Worm (Caenorhabditis elegans) whole organism, L1 larva: ENCODE data around the gene nas-21.
A peak's percentile ranks its signal among the peaks of the same experiment; 100 is the strongest.

ENCODE experiments used
- C16A3.4 ChIP-seq: fragments of 150-350 bp; optimal IDR thresholded peaks from 2 replicates; lab custom pipeline; 2014; ENCODE audit warnings: missing biosample characterization, missing genetic modification characterization
- F16B12.6 ChIP-seq: fragments of 150-350 bp; optimal IDR thresholded peaks from 2 replicates; lab custom pipeline; 2014; ENCODE audit warnings: missing biosample characterization, missing genetic modification characterization
- blmp-1 ChIP-seq: fragments of 150-350 bp; optimal IDR thresholded peaks from 2 replicates; lab custom pipeline; 2014; ENCODE audit warnings: missing biosample characterization, missing genetic modification characterization
- ceh-8 ChIP-seq: fragments of 200-800 bp; sonication (Bioruptor generic); optimal IDR thresholded peaks from 2 replicates; lab custom pipeline; 2018; ENCODE audit warnings: mild to moderate bottlenecking, missing genetic modification characterization, moderate library complexity, missing compliant biosample characterization
- ceh-82 ChIP-seq, 3 experiments: fragments of 150-350 bp in 1 of 3; sonication (generic microtip) in 2 of 3; optimal IDR thresholded peaks; 2 replicates each; lab custom pipeline; 2014 to 2017; ENCODE audit warnings: missing biosample characterization in 3 of 3, missing genetic modification characterization in 3 of 3
- ceh-88 ChIP-seq: fragments of 200-800 bp; sonication (Bioruptor generic); IDR thresholded peaks from 2 replicates; pipeline ENCODE4 v1.3.6; 2022; ENCODE audit warnings: missing genetic modification characterization, missing compliant biosample characterization
- ceh-90 ChIP-seq: sonication (generic microtip); optimal IDR thresholded peaks from 2 replicates; lab custom pipeline; 2016; ENCODE audit warnings: missing genetic modification characterization, missing compliant biosample characterization
- dpl-1 ChIP-seq, 3 experiments: fragments of 150-350 bp in 2 of 3; sonication (generic microtip) in 1 of 3; optimal IDR thresholded peaks; 2 replicates each; lab custom pipeline; 2014 to 2017; ENCODE audit warnings: missing biosample characterization in 3 of 3, missing genetic modification characterization in 3 of 3, missing genetic modification reagents in 3 of 3
- dsc-1 ChIP-seq: sonication (generic microtip); optimal IDR thresholded peaks from 2 replicates; lab custom pipeline; 2016; ENCODE audit warnings: mild to moderate bottlenecking, missing genetic modification characterization, missing compliant biosample characterization
- efl-1 ChIP-seq, 4 experiments: fragments of 150-350 bp; optimal IDR thresholded peaks in 3 of 4; peaks in 1 of 4; 1 replicate in 1 of 4; 2 replicates in 3 of 4; lab custom pipeline; 2014; ENCODE audit warnings: missing biosample characterization in 2 of 4, missing genetic modification characterization in 2 of 4, missing genetic modification reagents in 2 of 4
- egl-13 ChIP-seq: sonication (generic microtip); optimal IDR thresholded peaks from 2 replicates; lab custom pipeline; 2016; ENCODE audit warnings: missing genotype, missing genetic modification reagents, missing genetic modification characterization, missing compliant biosample characterization
- elt-2 ChIP-seq: sonication (generic microtip); optimal IDR thresholded peaks from 2 replicates; lab custom pipeline; 2016; ENCODE audit warnings: missing genetic modification characterization, mild to moderate bottlenecking, inconsistent platforms, missing compliant biosample characterization, missing genetic modification reagents
- fkh-10 ChIP-seq: sonication (generic microtip); optimal IDR thresholded peaks from 2 replicates; lab custom pipeline; 2017; ENCODE audit warnings: missing biosample characterization, missing genetic modification reagents, missing genetic modification characterization
- fkh-4 ChIP-seq: sonication (generic microtip); optimal IDR thresholded peaks from 2 replicates; lab custom pipeline; 2016; ENCODE audit warnings: missing compliant biosample characterization, missing genetic modification characterization, borderline replicate concordance
- fkh-8 ChIP-seq: sonication (generic microtip); optimal IDR thresholded peaks from 2 replicates; lab custom pipeline; 2016; ENCODE audit warnings: mild to moderate bottlenecking, missing genetic modification characterization, missing compliant biosample characterization
- grh-1 ChIP-seq: fragments of 200-800 bp; sonication (Bioruptor generic); IDR thresholded peaks from 2 replicates; pipeline ENCODE4 v1.3.6; 2022; ENCODE audit warnings: missing genetic modification reagents, missing genetic modification characterization, missing compliant biosample characterization
- isw-1 ChIP-seq: fragments of 200-800 bp; sonication (Bioruptor generic); IDR thresholded peaks from 2 replicates; pipeline ENCODE4 v1.3.6; 2022; ENCODE audit warnings: missing genetic modification characterization, missing compliant biosample characterization
- jun-1 ChIP-seq: fragments of 150-350 bp; optimal IDR thresholded peaks from 2 replicates; lab custom pipeline; 2014; ENCODE audit warnings: missing biosample characterization, missing genetic modification reagents, missing genetic modification characterization
- lin-14 ChIP-seq: fragments of 200-800 bp; sonication (Bioruptor generic); optimal IDR thresholded peaks from 2 replicates; lab custom pipeline; 2018; ENCODE audit warnings: mild to moderate bottlenecking, missing genetic modification characterization, moderate library complexity, missing compliant biosample characterization
- lin-35 ChIP-seq, 2 experiments: fragments of 150-350 bp; optimal IDR thresholded peaks; 2 replicates each; lab custom pipeline; 2014; ENCODE audit warnings: missing biosample characterization in 2 of 2, missing genetic modification characterization in 2 of 2, missing genetic modification reagents in 2 of 2
- lin-39 ChIP-seq: fragments of 150-350 bp; optimal IDR thresholded peaks from 2 replicates; lab custom pipeline; 2014; ENCODE audit warnings: missing biosample characterization, missing genetic modification reagents, missing genetic modification characterization
- lir-3 ChIP-seq: sonication (generic microtip); optimal IDR thresholded peaks from 2 replicates; lab custom pipeline; 2016; ENCODE audit warnings: mild to moderate bottlenecking, missing genetic modification characterization, moderate library complexity, missing compliant biosample characterization; ENCODE audit not compliant: poor library complexity
- lsy-2 ChIP-seq, 2 experiments: fragments of 150-350 bp; optimal IDR thresholded peaks; 2 replicates each; lab custom pipeline; 2014; ENCODE audit warnings: missing biosample characterization in 2 of 2, missing genetic modification characterization in 2 of 2
- mdl-1 ChIP-seq, 2 experiments: fragments of 150-350 bp; optimal IDR thresholded peaks; 2 replicates each; lab custom pipeline; 2014 to 2017; ENCODE audit warnings: missing biosample characterization in 2 of 2, missing genetic modification characterization in 2 of 2, inconsistent platforms in 1 of 2
- mep-1 ChIP-seq: fragments of 150-350 bp; optimal IDR thresholded peaks from 2 replicates; lab custom pipeline; 2014; ENCODE audit warnings: missing biosample characterization, missing genetic modification characterization
- nhr-11 ChIP-seq: fragments of 150-350 bp; optimal IDR thresholded peaks from 2 replicates; lab custom pipeline; 2014; ENCODE audit warnings: missing biosample characterization, missing genetic modification characterization
- nhr-19 ChIP-seq: fragments of 200-800 bp; sonication (Bioruptor generic); conservative IDR thresholded peaks from 2 replicates; pipeline ENCODE4 v1.3.6; 2022; ENCODE audit warnings: missing genetic modification characterization, missing compliant biosample characterization
- nhr-20 ChIP-seq: sonication (generic microtip); optimal IDR thresholded peaks from 2 replicates; lab custom pipeline; 2016; ENCODE audit warnings: mild to moderate bottlenecking, missing genetic modification characterization, missing compliant biosample characterization
- nhr-47 ChIP-seq: sonication (generic microtip); optimal IDR thresholded peaks from 2 replicates; lab custom pipeline; 2016; ENCODE audit warnings: mild to moderate bottlenecking, missing genetic modification characterization, moderate library complexity, missing compliant biosample characterization
- nhr-71 ChIP-seq: sonication (generic microtip); optimal IDR thresholded peaks from 2 replicates; lab custom pipeline; 2016; ENCODE audit warnings: mild to moderate bottlenecking, missing genetic modification characterization, moderate library complexity, missing compliant biosample characterization
- nhr-76 ChIP-seq: sonication (generic microtip); optimal IDR thresholded peaks from 2 replicates; lab custom pipeline; 2017; ENCODE audit warnings: missing biosample characterization, missing genetic modification characterization
- nhr-77 ChIP-seq: fragments of 150-350 bp; optimal IDR thresholded peaks from 2 replicates; lab custom pipeline; 2014; ENCODE audit warnings: missing biosample characterization, missing genetic modification characterization
- nhr-85 ChIP-seq: sonication (generic microtip); peaks from one replicate; lab custom pipeline; 2016; ENCODE audit warnings: missing genetic modification characterization, inconsistent platforms, missing compliant biosample characterization
- nhr-90 ChIP-seq: sonication (generic microtip); optimal IDR thresholded peaks from 2 replicates; lab custom pipeline; 2016; ENCODE audit warnings: mild to moderate bottlenecking, missing genetic modification characterization, missing compliant biosample characterization; ENCODE audit not compliant: poor library complexity
- pax-3 ChIP-seq: fragments of 200-800 bp; sonication (Bioruptor generic); optimal IDR thresholded peaks from 2 replicates; lab custom pipeline; 2018; ENCODE audit warnings: mild to moderate bottlenecking, missing genetic modification characterization, moderate library complexity, missing compliant biosample characterization
- pqm-1 ChIP-seq: sonication (generic microtip); optimal IDR thresholded peaks from 3 replicates; lab custom pipeline; 2017; ENCODE audit warnings: missing biosample characterization, missing genetic modification characterization
- rnt-1 ChIP-seq: sonication (generic microtip); optimal IDR thresholded peaks from 2 replicates; lab custom pipeline; 2016; ENCODE audit warnings: mild to moderate bottlenecking, missing genetic modification characterization, moderate library complexity, missing compliant biosample characterization
- skn-1 ChIP-seq: fragments of 150-350 bp; optimal IDR thresholded peaks from 2 replicates; lab custom pipeline; 2014; ENCODE audit warnings: missing biosample characterization, missing genetic modification characterization
- snpc-4 ChIP-seq: fragments of 150-350 bp; optimal IDR thresholded peaks from 2 replicates; lab custom pipeline; 2014; ENCODE audit warnings: missing biosample characterization, missing genetic modification characterization
- snu-23 ChIP-seq: sonication (generic microtip); optimal IDR thresholded peaks from 2 replicates; lab custom pipeline; 2016; ENCODE audit warnings: missing genetic modification characterization, missing compliant biosample characterization
- sox-4 ChIP-seq: sonication (generic microtip); optimal IDR thresholded peaks from 2 replicates; lab custom pipeline; 2016; ENCODE audit warnings: missing genetic modification characterization, missing compliant biosample characterization
- swsn-7 ChIP-seq: sonication (generic microtip); optimal IDR thresholded peaks from 2 replicates; lab custom pipeline; 2016; ENCODE audit warnings: missing genetic modification characterization, missing compliant biosample characterization
- tbx-2 ChIP-seq: sonication (generic microtip); optimal IDR thresholded peaks from 2 replicates; lab custom pipeline; 2016; ENCODE audit warnings: missing genetic modification characterization, missing compliant biosample characterization
- tlp-1 ChIP-seq: fragments of 150-350 bp; optimal IDR thresholded peaks from 2 replicates; lab custom pipeline; 2014; ENCODE audit warnings: missing biosample characterization, missing genetic modification characterization
- unc-130 ChIP-seq: fragments of 150-350 bp; optimal IDR thresholded peaks from 2 replicates; lab custom pipeline; 2017; ENCODE audit warnings: missing biosample characterization, missing genetic modification characterization, inconsistent platforms
- unc-62 ChIP-seq: fragments of 150-350 bp; optimal IDR thresholded peaks from 2 replicates; lab custom pipeline; 2014; ENCODE audit warnings: missing biosample characterization, missing genetic modification reagents, missing genetic modification characterization
- unc-86 ChIP-seq: sonication (generic microtip); optimal IDR thresholded peaks from 2 replicates; lab custom pipeline; 2016; ENCODE audit warnings: missing genetic modification characterization, missing compliant biosample characterization
- xbp-1 ChIP-seq: sonication (generic microtip); optimal IDR thresholded peaks from 2 replicates; lab custom pipeline; 2016; ENCODE audit warnings: missing genetic modification characterization, missing compliant biosample characterization
- ztf-11 ChIP-seq, 2 experiments: sonication (generic microtip); optimal IDR thresholded peaks; 2 replicates each; lab custom pipeline; 2016 to 2017; ENCODE audit warnings: missing genetic modification characterization in 2 of 2, missing biosample characterization in 1 of 2, missing compliant biosample characterization in 1 of 2

nas-21 gene

ce11 chrV:11504853-11505397, 32.6 kb downstream of the nas-21 start, which contains the start of the genes C55A6.1 and C55A6.10:
C55A6.1 (minus strand) TSS chrV:11504968.
C55A6.10 (plus strand) TSS chrV:11505347.
- peak; percentile 64 for TF ChIP-seq grh-1 (GFP tag; lab: Robert Waterston, UW)
- TF ChIP-seq egl-13 (tag; lab: Kevin White, UChicago) = peak; percentile 52
- TF ChIP-seq skn-1 (tag; lab: Kevin White, UChicago) = peak; percentile 38
- peak in 1 of 2 experiments; percentile 68 for TF ChIP-seq ztf-11 (tag; optimal IDR thresholded peaks at IDR 0.05; lab: Kevin White, UChicago)
- TF ChIP-seq dpl-1 (GFP tag; optimal IDR thresholded peaks at IDR 0.05; lab: Kevin White, UChicago) = peak; percentile 35 to 67 (median 50)
- peak; percentile 59 for TF ChIP-seq isw-1
- peak; percentile 44 for TF ChIP-seq ceh-8
- peak in 2 of 3 experiments; percentile 9 to 41 for TF ChIP-seq ceh-82 (tag; optimal IDR thresholded peaks at IDR 0.05; lab: Kevin White, UChicago)
- peak; percentile 65 for TF ChIP-seq xbp-1 (tag; lab: Kevin White, UChicago)
- peak; percentile 14 for TF ChIP-seq elt-2
- peak; percentile 17 for TF ChIP-seq sox-4 (tag; lab: Kevin White, UChicago)
- TF ChIP-seq swsn-7 (tag; lab: Kevin White, UChicago) = peak; percentile 79
- peak; percentile 76 for TF ChIP-seq lin-14 (GFP tag; lab: Kevin White, UChicago)
- TF ChIP-seq nhr-90 (tag; lab: Kevin White, UChicago) = peak; percentile 79
- TF ChIP-seq snu-23 (GFP tag; lab: Kevin White, UChicago) = peak; percentile 84
- TF ChIP-seq ceh-88 (GFP tag; lab: Robert Waterston, UW) = peak; percentile 54; the same call in 1 of the 2 replicates
- peak; percentile 86 for TF ChIP-seq nhr-71 (tag; lab: Kevin White, UChicago)
- peak; percentile 60 for TF ChIP-seq fkh-10 (GFP tag; lab: Kevin White, UChicago)
- peak; percentile 18 for TF ChIP-seq unc-130 (tag; lab: Kevin White, UChicago)
- peak; percentile 93 for TF ChIP-seq F16B12.6
- TF ChIP-seq nhr-47 (tag; lab: Kevin White, UChicago) = peak; percentile 85
- TF ChIP-seq nhr-19 (GFP tag; lab: Robert Waterston, UW) = peak; percentile 68
- peak; percentile 71 for TF ChIP-seq tbx-2
- TF ChIP-seq dsc-1 (tag; lab: Kevin White, UChicago) = peak; percentile 30
- peak; percentile 52 for TF ChIP-seq blmp-1 (tag; lab: Kevin White, UChicago)
- TF ChIP-seq efl-1 (optimal IDR thresholded peaks at IDR 0.05; lab: Kevin White, UChicago) = peak; percentile 60 to 69
- TF ChIP-seq efl-1 (GFP tag; optimal IDR thresholded peaks at IDR 0.05 in 1 of 2; lab: Kevin White, UChicago) = peak; percentile 61 to 94
- TF ChIP-seq jun-1 (tag; lab: Kevin White, UChicago) = peak; percentile 30
- peak; percentile 84 for TF ChIP-seq nhr-85 (tag; lab: Kevin White, UChicago)
- peak; percentile 82 for TF ChIP-seq nhr-20
- TF ChIP-seq mep-1 (tag; lab: Kevin White, UChicago) = peak; percentile 74
- TF ChIP-seq fkh-8 = peak; percentile 59
- peak; percentile 37 for TF ChIP-seq nhr-77 (tag; lab: Kevin White, UChicago)
- peak; percentile 76 for TF ChIP-seq unc-86 (tag; lab: Kevin White, UChicago)
- TF ChIP-seq C16A3.4 (tag; lab: Kevin White, UChicago) = peak; percentile 62
- TF ChIP-seq lin-35 (GFP tag; optimal IDR thresholded peaks at IDR 0.05; lab: Kevin White, UChicago) = peak; percentile 55 to 62
- peak; percentile 20 for TF ChIP-seq pax-3 (tag; lab: Kevin White, UChicago)
- peak; percentile 66 for TF ChIP-seq lir-3
- peak; percentile 56 to 73 for TF ChIP-seq lsy-2 (tag; optimal IDR thresholded peaks at IDR 0.05; lab: Kevin White, UChicago)
- TF ChIP-seq rnt-1 = peak; percentile 59
- peak; percentile 17 for TF ChIP-seq snpc-4 (tag; lab: Kevin White, UChicago)

ce11 chrV:11506347-11506746, 34.0 kb downstream of the nas-21 start:
- TF ChIP-seq mdl-1 (tag; optimal IDR thresholded peaks at IDR 0.05; lab: Kevin White, UChicago) (no peak), ceh-90 (tag; lab: Kevin White, UChicago) (no peak), sox-4 (tag; lab: Kevin White, UChicago) (no peak), pax-3 (tag; lab: Kevin White, UChicago) (no peak), tlp-1 (tag; lab: Kevin White, UChicago) (no peak), nhr-19 (GFP tag; lab: Robert Waterston, UW) (peak; percentile 48), dsc-1 (tag; lab: Kevin White, UChicago) (peak; percentile 98), nhr-11 (tag; lab: Kevin White, UChicago) (no peak), lsy-2 (tag; optimal IDR thresholded peaks at IDR 0.05; lab: Kevin White, UChicago) (peak; percentile 30 to 56), nhr-76 (no peak), fkh-4 (tag; lab: Kevin White, UChicago) (peak; percentile 85), snu-23 (GFP tag; lab: Kevin White, UChicago) (peak; percentile 40), efl-1 (optimal IDR thresholded peaks at IDR 0.05; lab: Kevin White, UChicago) (peak in 1 of 2 experiments; percentile 18), efl-1 (GFP tag; optimal IDR thresholded peaks at IDR 0.05 in 1 of 2; lab: Kevin White, UChicago) (no peak), nhr-71 (tag; lab: Kevin White, UChicago) (peak; percentile 72), unc-62 (GFP tag; lab: Kevin White, UChicago) (no peak), pqm-1 (tag; lab: Kevin White, UChicago) (no peak), isw-1 (no peak), mep-1 (tag; lab: Kevin White, UChicago) (peak; percentile 43), unc-130 (tag; lab: Kevin White, UChicago) (peak; percentile 27), lin-39 (tag; lab: Kevin White, UChicago) (no peak)
